ENCODE assay signal across 2 fruit fly cellular contexts in genomic region chr3L:12704335-12704734, dm6.
TF ChIP-seq lines count a peak whose summit lies in the region.

No protein-coding gene starts in this region.

- no peak for TF ChIP-seq CTCF in whole organism, embryonic (GFP tag; optimal IDR thresholded peaks at IDR 0.05; lab: Kevin White, UChicago)

TF ChIP-seq in whole organism, embryonic, 481 proteins besides CTCF, POLR2A, EP300 and RAD21:
- TF ChIP-seq chinmo (GFP tag; IDR thresholded peaks at IDR 0.05; lab: Robert Waterston, UW; ENCODE audit: partially characterized antibody), result 0 out of 4 replicates have a peak, but pooled peaks have one; percentile 21
- TF ChIP-seq caup (GFP tag; optimal IDR thresholded peaks at IDR 0.05; lab: Kevin White, UChicago; ENCODE audit: severe bottlenecking), result peak; percentile 31
- TF ChIP-seq vfl (GFP tag; optimal IDR thresholded peaks at IDR 0.05; lab: Kevin White, UChicago), result no peak
- TF ChIP-seq mirr (GFP tag; optimal IDR thresholded peaks at IDR 0.05; lab: Kevin White, UChicago), result peak; percentile 87
- no peak for TF ChIP-seq Hsf (GFP tag; optimal IDR thresholded peaks at IDR 0.05; lab: Kevin White, UChicago)
- TF ChIP-seq exex (tag; optimal IDR thresholded peaks at IDR 0.05; lab: Kevin White, UChicago), result peak; percentile 6
- TF ChIP-seq sug (tag; optimal IDR thresholded peaks at IDR 0.05; lab: Kevin White, UChicago), result peak; percentile 4
- no peak for TF ChIP-seq CG1024 (GFP tag; IDR thresholded peaks at IDR 0.05; lab: Robert Waterston, UW)
- TF ChIP-seq pita (GFP tag; optimal IDR thresholded peaks at IDR 0.05; lab: Kevin White, UChicago), result no peak
- TF ChIP-seq MTF-1 (GFP tag; optimal IDR thresholded peaks at IDR 0.05; lab: Kevin White, UChicago; ENCODE audit: borderline replicate concordance), result no peak
- peak; percentile 26 for TF ChIP-seq CG3995 (GFP tag; optimal IDR thresholded peaks at IDR 0.05; lab: Kevin White, UChicago)

TF ChIP-seq in whole organism, prepupa, 60 proteins besides CTCF, POLR2A, EP300 and RAD21:
- TF ChIP-seq Smox (GFP tag; optimal IDR thresholded peaks at IDR 0.05; lab: Kevin White, UChicago) (no peak), lz (GFP tag; optimal IDR thresholded peaks at IDR 0.05; lab: Kevin White, UChicago) (no peak), cyc (GFP tag; optimal IDR thresholded peaks at IDR 0.05; lab: Kevin White, UChicago) (no peak), ss (GFP tag; optimal IDR thresholded peaks at IDR 0.05; lab: Kevin White, UChicago) (peak in 1 of 2 experiments; percentile 28), CG3919 (GFP tag; optimal IDR thresholded peaks at IDR 0.05; lab: Kevin White, UChicago) (no peak), CG11294 (GFP tag; IDR thresholded peaks at IDR 0.05; lab: Robert Waterston, UW) (no peak), achi (GFP tag; optimal IDR thresholded peaks at IDR 0.05; lab: Kevin White, UChicago) (no peak), svp (GFP tag; lab: Kevin White, UChicago) (peak; percentile 53)
TF ChIP-seq in whole organism, prepupa: peak in this region for 2.
